Worm (Caenorhabditis elegans) whole organism, L2 larva: ENCODE results near the gene clec-85.

Experiments
- ZK546.5 ChIP-seq: sonication (generic microtip); optimal IDR thresholded peaks from 2 replicates; lab custom pipeline; 2017; ENCODE audit warnings: missing biosample characterization, missing genetic modification characterization
- alr-1 ChIP-seq: fragments of 150-350 bp; optimal IDR thresholded peaks from 2 replicates; lab custom pipeline; 2014; ENCODE audit warnings: missing biosample characterization, missing genetic modification characterization
- egl-27 ChIP-seq: sonication (generic microtip); optimal IDR thresholded peaks from 3 replicates; lab custom pipeline; 2017; ENCODE audit warnings: missing biosample characterization, missing genetic modification reagents, missing genetic modification characterization
- lin-11 ChIP-seq: fragments of 150-350 bp; sonication (generic microtip); optimal IDR thresholded peaks from 2 replicates; lab custom pipeline; 2014; ENCODE audit warnings: missing biosample characterization, missing genetic modification characterization, inconsistent platforms, mixed read lengths
- lin-13 ChIP-seq: fragments of 150-350 bp; optimal IDR thresholded peaks from 2 replicates; lab custom pipeline; 2014; ENCODE audit warnings: missing biosample characterization, missing genetic modification reagents, missing genetic modification characterization
- nhr-12 ChIP-seq: fragments of 150-350 bp; optimal IDR thresholded peaks from 2 replicates; lab custom pipeline; 2014; ENCODE audit warnings: missing biosample characterization, missing genetic modification characterization
- nhr-237 ChIP-seq: fragments of 150-350 bp; optimal IDR thresholded peaks from 2 replicates; lab custom pipeline; 2014; ENCODE audit warnings: missing biosample characterization, missing genetic modification characterization
- nhr-25 ChIP-seq: fragments of 150-350 bp; sonication (generic microtip); optimal IDR thresholded peaks from 3 replicates; lab custom pipeline; 2014; ENCODE audit warnings: missing biosample characterization, missing genetic modification characterization
- snpc-4 ChIP-seq: fragments of 150-350 bp; optimal IDR thresholded peaks from 2 replicates; lab custom pipeline; 2014; ENCODE audit warnings: missing biosample characterization, missing genetic modification characterization
- unc-62 ChIP-seq: fragments of 150-350 bp; optimal IDR thresholded peaks from 2 replicates; lab custom pipeline; 2014; ENCODE audit warnings: missing biosample characterization, missing genetic modification reagents, missing genetic modification characterization
- zag-1 ChIP-seq: fragments of 150-350 bp; optimal IDR thresholded peaks from 2 replicates; lab custom pipeline; 2014; ENCODE audit warnings: missing biosample characterization, missing genetic modification characterization

DNA sequence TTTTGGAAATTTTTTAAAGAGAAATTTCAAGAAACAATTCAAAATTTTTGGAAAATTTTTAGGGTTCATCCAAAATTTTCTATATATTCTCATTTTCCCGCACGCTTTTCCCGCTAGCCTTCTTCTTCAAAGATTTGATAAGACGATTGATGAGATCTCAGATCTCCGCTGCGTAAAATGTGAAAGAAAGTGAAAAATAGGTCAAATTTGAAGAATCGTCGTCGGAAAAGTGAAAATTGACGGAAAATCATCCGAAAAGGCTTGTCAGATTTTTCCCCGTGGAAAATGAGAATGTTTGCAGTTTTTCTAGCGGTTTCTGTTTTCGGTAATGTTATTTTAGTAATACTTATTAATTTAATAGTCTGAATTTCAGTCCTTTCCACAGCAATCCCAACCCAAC is 41.5 kb upstream of the clec-85 start, which contains the start of gene Y54G2A.76:
- TF ChIP-seq unc-62 (GFP tag; lab: Kevin White, UChicago) (no peak), zag-1 (tag; lab: Kevin White, UChicago) (no peak), lin-11 (tag; lab: Kevin White, UChicago) (no peak), nhr-12 (no peak), ZK546.5 (no peak), snpc-4 (tag; lab: Kevin White, UChicago) (no peak), lin-13 (no peak), egl-27 (tag; lab: Kevin White, UChicago) (no peak), alr-1 (tag; lab: Kevin White, UChicago) (no peak), nhr-25 (tag; lab: Kevin White, UChicago) (no peak), nhr-237 (no peak)
